Fruit fly (Drosophila melanogaster) whole organism, embryonic: ENCODE data around the gene CG8379.

ENCODE experiments used
- Aef1 ChIP-seq: fragments of 200-800 bp; sonication (Bioruptor generic); IDR thresholded peaks from 3 replicates; pipeline ENCODE4 v1.3.6; 2022; ENCODE audit warnings: missing biosample characterization, missing genetic modification characterization
- Atf6 ChIP-seq: fragments of 200-800 bp; sonication (Bioruptor generic); IDR thresholded peaks from 2 replicates; pipeline ENCODE4 v1.3.6; 2022; ENCODE audit warnings: missing biosample characterization, missing genetic modification characterization
- CG10147 ChIP-seq: fragments of 200-800 bp; sonication (Bioruptor generic); optimal IDR thresholded peaks from 2 replicates; lab custom pipeline; 2019; ENCODE audit warnings: missing biosample characterization, mild to moderate bottlenecking, missing genetic modification characterization, moderate library complexity
- CG10267 ChIP-seq: fragments of 200-800 bp; sonication (Bioruptor generic); optimal IDR thresholded peaks from 2 replicates; lab custom pipeline; 2018; ENCODE audit warnings: missing biosample characterization, mild to moderate bottlenecking, missing genetic modification characterization, moderate library complexity
- CG10366 ChIP-seq: fragments of 200-800 bp; sonication (Bioruptor generic); IDR thresholded peaks from 2 replicates; pipeline ENCODE4 v1.3.6; 2022; ENCODE audit warnings: missing biosample characterization, missing genetic modification characterization
- CG12155 ChIP-seq: fragments of 200-800 bp; sonication (Bioruptor generic); optimal IDR thresholded peaks from 3 replicates; lab custom pipeline; 2016; ENCODE audit warnings: missing biosample characterization, missing genetic modification characterization
- CG12219 ChIP-seq: fragments of 200-800 bp; sonication (Bioruptor generic); optimal IDR thresholded peaks from 3 replicates; lab custom pipeline; 2018; ENCODE audit warnings: missing biosample characterization, mild to moderate bottlenecking, missing genetic modification characterization
- CG13424 ChIP-seq: fragments of 200-800 bp; sonication (Bioruptor generic); optimal IDR thresholded peaks from 2 replicates; lab custom pipeline; 2019; ENCODE audit warnings: missing biosample characterization, mild to moderate bottlenecking, missing genetic modification characterization, moderate library complexity
- CG14667 ChIP-seq: fragments of 200-800 bp; sonication (Bioruptor generic); IDR thresholded peaks from 2 replicates; pipeline ENCODE4 v1.3.6; 2022; ENCODE audit warnings: missing biosample characterization, missing genetic modification characterization
- CG15479 ChIP-seq: fragments of 200-800 bp; sonication (Bioruptor generic); optimal IDR thresholded peaks from 3 replicates; lab custom pipeline; 2019; ENCODE audit warnings: missing biosample characterization, mild to moderate bottlenecking, missing genetic modification characterization, moderate library complexity
- CG15514 ChIP-seq: fragments of 200-800 bp; sonication (Bioruptor generic); optimal IDR thresholded peaks from 3 replicates; lab custom pipeline; 2017; ENCODE audit warnings: missing biosample characterization, missing genetic modification characterization, mild to moderate bottlenecking, moderate library complexity, missing genetic modification reagents
- CG17568 ChIP-seq: fragments of 200-800 bp; sonication (Bioruptor generic); optimal IDR thresholded peaks from 2 replicates; lab custom pipeline; 2018; ENCODE audit warnings: missing biosample characterization, mild to moderate bottlenecking, missing genetic modification characterization, moderate library complexity
- CG17912 ChIP-seq: fragments of 200-800 bp; sonication (Bioruptor generic); optimal IDR thresholded peaks from 2 replicates; lab custom pipeline; 2018; ENCODE audit warnings: missing biosample characterization, mild to moderate bottlenecking, missing genetic modification characterization
- CG18619 ChIP-seq: fragments of 200-800 bp; sonication (Bioruptor generic); optimal IDR thresholded peaks from 3 replicates; lab custom pipeline; 2017; ENCODE audit warnings: missing biosample characterization, mild to moderate bottlenecking, missing genetic modification characterization
- CG2129 ChIP-seq: fragments of 200-800 bp; sonication (Bioruptor generic); IDR thresholded peaks from 2 replicates; pipeline ENCODE4 v1.3.6; 2022; ENCODE audit warnings: missing biosample characterization, missing genetic modification characterization; ENCODE audit not compliant: partially characterized antibody
- CG34376 ChIP-seq: fragments of 200-800 bp; sonication (Bioruptor generic); optimal IDR thresholded peaks from 2 replicates; lab custom pipeline; 2018; ENCODE audit warnings: missing biosample characterization, mild to moderate bottlenecking, missing genetic modification characterization
- CG7556 ChIP-seq: fragments of 200-800 bp; sonication (Bioruptor generic); optimal IDR thresholded peaks from 2 replicates; lab custom pipeline; 2017; ENCODE audit warnings: missing biosample characterization, mild to moderate bottlenecking, missing genetic modification characterization
- CG8089 ChIP-seq: fragments of 200-800 bp; sonication (Bioruptor generic); optimal IDR thresholded peaks from 3 replicates; lab custom pipeline; 2016; ENCODE audit warnings: missing biosample characterization, missing genetic modification characterization
- CG8944 ChIP-seq: fragments of 200-800 bp; sonication (Bioruptor generic); optimal IDR thresholded peaks from 3 replicates; lab custom pipeline; 2016; ENCODE audit warnings: missing biosample characterization, missing genetic modification characterization
- CG9609 ChIP-seq: fragments of 200-800 bp; sonication (Bioruptor generic); optimal IDR thresholded peaks from 3 replicates; lab custom pipeline; 2016; ENCODE audit warnings: missing biosample characterization, missing genetic modification characterization
- CG9876 ChIP-seq: fragments of 200-800 bp; sonication (Bioruptor generic); optimal IDR thresholded peaks from 2 replicates; lab custom pipeline; 2016; ENCODE audit warnings: missing biosample characterization, missing genetic modification characterization
- Dbx ChIP-seq: fragments of 200-800 bp; sonication (Bioruptor generic); IDR thresholded peaks from 3 replicates; pipeline ENCODE4 v1.3.6; 2022; ENCODE audit warnings: missing biosample characterization, missing genetic modification characterization
- Fer1 ChIP-seq: fragments of 200-800 bp; sonication (Bioruptor generic); optimal IDR thresholded peaks from 2 replicates; lab custom pipeline; 2017; ENCODE audit warnings: missing biosample characterization, mild to moderate bottlenecking, missing genetic modification characterization
- GATAe ChIP-seq: fragments of 200-800 bp; sonication (Bioruptor generic); conservative IDR thresholded peaks from 2 replicates; pipeline ENCODE4 v1.3.6; 2022; ENCODE audit warnings: missing biosample characterization, missing genetic modification characterization
- HLH4C ChIP-seq: fragments of 200-800 bp; sonication (Bioruptor generic); IDR thresholded peaks from 3 replicates; pipeline ENCODE4 v1.3.6; 2022; ENCODE audit warnings: missing biosample characterization, missing genetic modification characterization; ENCODE audit not compliant: partially characterized antibody
- HLH54F ChIP-seq: fragments of 200-800 bp; sonication (Bioruptor generic); optimal IDR thresholded peaks from 3 replicates; lab custom pipeline; 2016; ENCODE audit warnings: missing biosample characterization, missing genetic modification characterization
- HLHmδ ChIP-seq: fragments of 200-800 bp; sonication (Bioruptor generic); optimal IDR thresholded peaks from 2 replicates; lab custom pipeline; 2018; ENCODE audit warnings: missing biosample characterization, mild to moderate bottlenecking, missing genetic modification characterization, moderate library complexity
- Jarid2 ChIP-seq: fragments of 200-800 bp; sonication (Bioruptor generic); optimal IDR thresholded peaks from 3 replicates; lab custom pipeline; 2017; ENCODE audit warnings: mild to moderate bottlenecking, missing biosample characterization, missing genetic modification reagents, missing genetic modification characterization
- Lim3 ChIP-seq: fragments of 200-800 bp; sonication (Bioruptor generic); IDR thresholded peaks from 2 replicates; pipeline ENCODE4 v1.3.6; 2022; ENCODE audit warnings: missing biosample characterization, missing genetic modification characterization
- MTF-1 ChIP-seq: fragments of 200-800 bp; sonication (Bioruptor generic); optimal IDR thresholded peaks from 2 replicates; lab custom pipeline; 2018; ENCODE audit warnings: missing biosample characterization, mild to moderate bottlenecking, missing genetic modification characterization, borderline replicate concordance
- Nf-YC ChIP-seq: fragments of 200-800 bp; optimal IDR thresholded peaks from 3 replicates; lab custom pipeline; 2019; ENCODE audit warnings: missing biosample characterization, mild to moderate bottlenecking, missing genetic modification characterization, moderate library complexity
- Stat92E ChIP-seq, 3 experiments: fragments of >200 bp in 2 of 3; fragments of 200-800 bp in 1 of 3; sonication (Bioruptor generic) in 1 of 3; optimal IDR thresholded peaks; 2 replicates each; lab custom pipeline; 2017 to 2019; ENCODE audit warnings: missing biosample characterization in 3 of 3, missing genetic modification characterization in 3 of 3, mild to moderate bottlenecking in 1 of 3, moderate library complexity in 1 of 3
- bowl ChIP-seq: fragments of 200-800 bp; sonication (Bioruptor generic); IDR thresholded peaks from 2 replicates; pipeline ENCODE4 v1.3.6; 2022; ENCODE audit warnings: missing biosample characterization, missing genetic modification characterization
- crc ChIP-seq: fragments of 200-800 bp; sonication (Bioruptor generic); optimal IDR thresholded peaks from 2 replicates; lab custom pipeline; 2016; ENCODE audit warnings: missing biosample characterization, missing genetic modification characterization
- crol ChIP-seq: fragments of 200-800 bp; sonication (Bioruptor generic); IDR thresholded peaks from 2 replicates; pipeline ENCODE4 v1.3.6; 2022; ENCODE audit warnings: missing biosample characterization, missing genetic modification characterization
- danr ChIP-seq: fragments of 200-800 bp; sonication (Bioruptor generic); IDR thresholded peaks from 2 replicates; pipeline ENCODE4 v1.3.6; 2022; ENCODE audit warnings: missing biosample characterization, missing genetic modification characterization
- dysf ChIP-seq: fragments of 200-800 bp; sonication (Bioruptor generic); IDR thresholded peaks from 3 replicates; pipeline ENCODE4 v1.3.6; 2022; ENCODE audit warnings: missing biosample characterization, missing genetic modification characterization
- gfzf ChIP-seq: fragments of 200-800 bp; sonication (Bioruptor generic); optimal IDR thresholded peaks from 2 replicates; lab custom pipeline; 2016; ENCODE audit warnings: missing biosample characterization, mild to moderate bottlenecking, missing genetic modification characterization, moderate library complexity
- hbn ChIP-seq: fragments of 200-800 bp; sonication (Bioruptor generic); IDR thresholded peaks from 2 replicates; pipeline ENCODE4 v1.3.6; 2022; ENCODE audit warnings: missing biosample characterization, missing genetic modification characterization; ENCODE audit not compliant: partially characterized antibody
- kah ChIP-seq: fragments of 200-800 bp; sonication (Bioruptor generic); optimal IDR thresholded peaks from 2 replicates; lab custom pipeline; 2018; ENCODE audit warnings: missing biosample characterization, mild to moderate bottlenecking, missing genetic modification characterization
- p53 ChIP-seq: fragments of 200-800 bp; sonication (Bioruptor generic); optimal IDR thresholded peaks from 2 replicates; lab custom pipeline; 2016; ENCODE audit warnings: missing biosample characterization, missing genetic modification characterization
- pan ChIP-seq, 4 experiments: fragments of >200 bp in 3 of 4; fragments of 200-800 bp in 1 of 4; sonication (Bioruptor generic) in 1 of 4; optimal IDR thresholded peaks in 3 of 4; IDR thresholded peaks in 1 of 4; 2 replicates each; pipeline versions ENCODE4 v1.3.6 to Lab custom; 2017 to 2022; ENCODE audit warnings: missing biosample characterization in 2 of 4, missing genetic modification characterization in 2 of 4, mixed read lengths in 1 of 4
- psq ChIP-seq: fragments of 200-800 bp; sonication (Bioruptor generic); optimal IDR thresholded peaks from 2 replicates; lab custom pipeline; 2017; ENCODE audit warnings: missing biosample characterization, missing genetic modification characterization
- slbo ChIP-seq: fragments of 200-800 bp; sonication (Bioruptor generic); IDR thresholded peaks from 2 replicates; pipeline ENCODE4 v1.3.6; 2022; ENCODE audit warnings: missing biosample characterization, missing genetic modification characterization
- sug ChIP-seq: fragments of 200-800 bp; optimal IDR thresholded peaks from 2 replicates; lab custom pipeline; 2019; ENCODE audit warnings: missing biosample characterization, mild to moderate bottlenecking, missing genetic modification characterization, moderate library complexity
- tgo ChIP-seq: fragments of 200-800 bp; sonication (Bioruptor generic); IDR thresholded peaks from 3 replicates; pipeline ENCODE4 v1.3.6; 2022; ENCODE audit warnings: missing biosample characterization, missing genetic modification characterization
- twi ChIP-seq: fragments of 200-800 bp; optimal IDR thresholded peaks from 2 replicates; lab custom pipeline; 2019; ENCODE audit warnings: missing biosample characterization, mild to moderate bottlenecking, missing genetic modification characterization, moderate library complexity
- unc-4 ChIP-seq: fragments of 200-800 bp; sonication (Bioruptor generic); IDR thresholded peaks from 2 replicates; pipeline ENCODE4 v1.3.6; 2022; ENCODE audit warnings: missing biosample characterization, missing genetic modification characterization; ENCODE audit not compliant: partially characterized antibody
- zen ChIP-seq: fragments of 200-800 bp; sonication (Bioruptor generic); optimal IDR thresholded peaks from 3 replicates; lab custom pipeline; 2018; ENCODE audit warnings: missing biosample characterization, mild to moderate bottlenecking, missing genetic modification characterization, moderate library complexity
- zfh1 ChIP-seq: fragments of 200-800 bp; sonication (Bioruptor generic); IDR thresholded peaks from 3 replicates; pipeline ENCODE4 v1.3.6; 2022; ENCODE audit warnings: missing biosample characterization, missing genetic modification characterization

Gene CG8379

DNA sequence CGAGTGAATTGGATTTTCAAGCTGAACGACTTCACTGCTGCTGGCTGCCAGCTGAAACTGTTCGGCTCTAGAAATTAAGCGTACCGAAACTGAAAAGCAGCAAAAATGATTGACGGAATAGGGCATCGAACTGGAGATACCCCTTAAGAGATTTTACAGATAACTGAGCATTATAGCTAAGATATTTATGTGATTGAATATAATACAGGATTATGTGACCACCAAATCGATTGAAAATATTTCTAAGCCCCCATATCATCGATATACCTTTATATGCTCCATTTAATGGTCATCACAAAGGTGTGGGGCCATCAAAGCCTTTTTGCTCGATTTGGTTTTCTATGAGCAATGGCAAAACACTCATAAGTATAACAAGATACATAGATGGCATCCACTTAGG lies 39.4 kb upstream of the CG8379 start (continued):
- no peak for TF ChIP-seq CG8944
- no peak for TF ChIP-seq CG15479 (GFP tag; lab: Kevin White, UChicago)
- TF ChIP-seq Nf-YC (tag; lab: Kevin White, UChicago), result no peak
- TF ChIP-seq bowl (GFP tag; lab: Robert Waterston, UW), result no peak
- TF ChIP-seq zfh1 (GFP tag; lab: Robert Waterston, UW), result peak; percentile 63; the same call in 2 of the 3 replicates
- TF ChIP-seq sug (tag; lab: Kevin White, UChicago), result no peak
- TF ChIP-seq CG7556 (GFP tag; lab: Kevin White, UChicago), result no peak
- TF ChIP-seq Lim3 (GFP tag; lab: Robert Waterston, UW), result no peak
- TF ChIP-seq zen (tag; lab: Kevin White, UChicago), result no peak
- TF ChIP-seq CG10366 (GFP tag; lab: Robert Waterston, UW), result peak; percentile 24; the same call in 1 of the 2 replicates
- no peak for TF ChIP-seq Fer1 (GFP tag; lab: Kevin White, UChicago)
- TF ChIP-seq CG9609 (GFP tag; lab: Kevin White, UChicago), result peak; percentile 2
- TF ChIP-seq CG15514, result peak; percentile 19
- no peak for TF ChIP-seq gfzf
- TF ChIP-seq Aef1, result no peak
- peak; percentile 58 for TF ChIP-seq CG13424
- TF ChIP-seq Atf6 (GFP tag; lab: Robert Waterston, UW), result peak; percentile 79
- TF ChIP-seq danr, result no peak
- TF ChIP-seq crc (GFP tag; lab: Kevin White, UChicago), result no peak
- no peak for TF ChIP-seq Stat92E (GFP tag; optimal IDR thresholded peaks at IDR 0.05; lab: Kevin White, UChicago)
- TF ChIP-seq tgo (GFP tag; lab: Robert Waterston, UW), result peak; percentile 58; the same call in 2 of the 3 replicates
- TF ChIP-seq CG10267, result no peak
- no peak for TF ChIP-seq MTF-1 (GFP tag; lab: Kevin White, UChicago)
- no peak for TF ChIP-seq GATAe (GFP tag; lab: Robert Waterston, UW)
- peak; percentile 49 for TF ChIP-seq HLH54F (GFP tag; lab: Kevin White, UChicago)
- peak; percentile 28; the same call in 1 of the 2 replicates for TF ChIP-seq CG14667
- TF ChIP-seq CG34376 (GFP tag; lab: Kevin White, UChicago), result no peak
- no peak for TF ChIP-seq CG12155 (GFP tag; lab: Kevin White, UChicago)
- no peak for TF ChIP-seq CG10147 (GFP tag; lab: Kevin White, UChicago)
- peak; percentile 78 for TF ChIP-seq slbo (GFP tag; lab: Robert Waterston, UW)
- TF ChIP-seq twi (tag; lab: Kevin White, UChicago), result no peak
- TF ChIP-seq unc-4 (GFP tag; lab: Robert Waterston, UW), result no peak
- no peak for TF ChIP-seq kah
- peak; percentile 48 for TF ChIP-seq CG12219 (GFP tag; lab: Kevin White, UChicago)
- no peak for TF ChIP-seq hbn (GFP tag; lab: Robert Waterston, UW)
- TF ChIP-seq CG9876 (GFP tag; lab: Kevin White, UChicago), result no peak
- no peak for TF ChIP-seq psq (GFP tag; lab: Kevin White, UChicago)
- no peak for TF ChIP-seq p53 (GFP tag; lab: Kevin White, UChicago)
- TF ChIP-seq Dbx (GFP tag; lab: Robert Waterston, UW), result peak; percentile 51; the same call in 2 of the 3 replicates
- TF ChIP-seq Jarid2 (GFP tag; lab: Kevin White, UChicago), result no peak
- peak; percentile 80 for TF ChIP-seq dysf (GFP tag; lab: Robert Waterston, UW)
- no peak for TF ChIP-seq pan (optimal IDR thresholded peaks at IDR 0.05; lab: Kevin White, UChicago)
- peak in 1 of 2 experiments; percentile 80 for TF ChIP-seq pan (GFP tag; optimal IDR thresholded peaks at IDR 0.05 in 1 of 2, IDR thresholded peaks at IDR 0.05 in 1 of 2)
- TF ChIP-seq CG18619, result peak; percentile 8
- TF ChIP-seq HLHmδ (GFP tag; lab: Kevin White, UChicago), result no peak
- no peak for TF ChIP-seq crol (GFP tag; lab: Robert Waterston, UW)
- no peak for TF ChIP-seq HLH4C (GFP tag; lab: Robert Waterston, UW)
- no peak for TF ChIP-seq CG2129 (GFP tag; lab: Robert Waterston, UW)
- no peak for TF ChIP-seq CG17568
- TF ChIP-seq CG8089 (GFP tag; lab: Kevin White, UChicago), result no peak
- TF ChIP-seq CG17912 (GFP tag; lab: Kevin White, UChicago), result no peak
